Worm (Caenorhabditis elegans) whole organism, L3 larva: Measurements from ENCODE around the gene mam-4.

ENCODE experiments used
- ZK546.5 ChIP-seq: sonication (generic microtip); optimal IDR thresholded peaks from 2 replicates; lab custom pipeline; 2017; ENCODE audit warnings: missing biosample characterization, missing genetic modification characterization
- ama-1 ChIP-seq: fragments of 150-350 bp; optimal IDR thresholded peaks from 2 replicates; lab custom pipeline; 2018
- ceh-82 ChIP-seq: fragments of 150-350 bp; optimal IDR thresholded peaks from 2 replicates; lab custom pipeline; 2014; ENCODE audit warnings: missing biosample characterization, missing genetic modification characterization
- elt-3 ChIP-seq, 3 experiments: fragments of 150-350 bp in 1 of 3; sonication (generic microtip) in 2 of 3; optimal IDR thresholded peaks; 2 replicates in 2 of 3; 4 replicates in 1 of 3; lab custom pipeline; 2014 to 2017; ENCODE audit warnings: missing biosample characterization in 3 of 3, missing genetic modification characterization in 3 of 3
- eor-1 ChIP-seq, 2 experiments: fragments of 150-350 bp; optimal IDR thresholded peaks; 2 replicates each; lab custom pipeline; 2014 to 2018; ENCODE audit warnings: missing biosample characterization in 2 of 2, missing genetic modification characterization in 2 of 2
- lin-15B ChIP-seq: fragments of 150-350 bp; optimal IDR thresholded peaks from 2 replicates; lab custom pipeline; 2014; ENCODE audit warnings: missing biosample characterization, missing genetic modification characterization
- mdl-1 ChIP-seq: fragments of 150-350 bp; optimal IDR thresholded peaks from 2 replicates; lab custom pipeline; 2014; ENCODE audit warnings: missing biosample characterization, missing genetic modification characterization
- nfya-1 ChIP-seq: sonication (generic microtip); optimal IDR thresholded peaks from 2 replicates; lab custom pipeline; 2017; ENCODE audit warnings: missing genetic modification characterization, mild to moderate bottlenecking, missing compliant biosample characterization, antibody characterized with exemption, moderate library complexity; ENCODE audit not compliant: insufficient read depth
- nhr-11 ChIP-seq: fragments of 150-350 bp; optimal IDR thresholded peaks from 2 replicates; lab custom pipeline; 2014; ENCODE audit warnings: missing biosample characterization, missing genetic modification characterization
- nhr-76 ChIP-seq: fragments of 150-350 bp; sonication (generic microtip); optimal IDR thresholded peaks from 5 replicates; lab custom pipeline; 2014; ENCODE audit warnings: missing biosample characterization, missing genetic modification characterization

DNA sequence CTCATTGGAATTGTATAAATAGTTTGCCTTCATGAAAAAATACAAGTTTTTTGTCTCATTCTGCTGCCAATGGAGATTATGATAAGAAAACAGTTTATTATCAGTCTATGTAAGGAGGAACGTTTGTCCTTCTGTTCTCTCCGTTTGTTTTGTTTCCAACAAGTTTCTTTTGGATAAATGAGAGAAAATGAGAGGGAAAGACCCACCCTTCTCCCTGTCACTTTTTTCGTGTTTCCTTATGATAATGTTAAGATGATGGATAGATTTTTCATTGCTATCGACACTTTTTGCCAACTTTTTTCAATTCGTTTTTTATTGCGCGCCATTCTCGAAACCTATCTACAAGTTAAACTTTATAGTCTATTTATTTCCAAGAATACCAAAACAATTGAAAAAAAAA, 16.8 kb upstream of the mam-4 start:
- TF ChIP-seq ZK546.5 (no peak), nfya-1 (tag; lab: Kevin White, UChicago) (no peak), elt-3 (tag; optimal IDR thresholded peaks at IDR 0.05; lab: Kevin White, UChicago) (no peak), ama-1 (no peak), eor-1 (tag; optimal IDR thresholded peaks at IDR 0.05; lab: Kevin White, UChicago) (no peak), mdl-1 (no peak), ceh-82 (tag; lab: Kevin White, UChicago) (no peak), nhr-11 (no peak), lin-15B (tag; lab: Kevin White, UChicago) (no peak), nhr-76 (no peak)
